Worm (Caenorhabditis elegans) whole organism, L4 larva: ENCODE results near the gene Y43F8C.5.

Source experiments
- D1046.2 ChIP-seq: fragments of 200-800 bp; sonication (Bioruptor generic); IDR thresholded peaks from 2 replicates; pipeline ENCODE4 v1.3.6; 2022; ENCODE audit warnings: missing genetic modification characterization, missing compliant biosample characterization
- F26F4.8 ChIP-seq: fragments of 200-800 bp; sonication (Bioruptor generic); conservative IDR thresholded peaks from 2 replicates; pipeline ENCODE4 v1.3.6; 2022; ENCODE audit warnings: missing genetic modification characterization, missing compliant biosample characterization
- F37D6.2 ChIP-seq: sonication (generic microtip); optimal IDR thresholded peaks from 2 replicates; lab custom pipeline; 2016; ENCODE audit warnings: mild to moderate bottlenecking, missing genetic modification characterization, missing compliant biosample characterization
- Y48G9A.11 ChIP-seq: fragments of 200-800 bp; sonication (Bioruptor generic); IDR thresholded peaks from 2 replicates; pipeline ENCODE4 v1.3.6; 2022; ENCODE audit warnings: missing genetic modification reagents, missing genetic modification characterization, missing compliant biosample characterization
- Y5F2A.4 ChIP-seq: fragments of 200-800 bp; sonication (Bioruptor generic); optimal IDR thresholded peaks from 2 replicates; lab custom pipeline; 2018; ENCODE audit warnings: mild to moderate bottlenecking, missing genetic modification characterization, missing compliant biosample characterization
- ZK546.5 ChIP-seq, 2 experiments: sonication (generic microtip); optimal IDR thresholded peaks; 2 replicates each; lab custom pipeline; 2017; ENCODE audit warnings: missing biosample characterization in 2 of 2, missing genetic modification characterization in 2 of 2
- ceh-20 ChIP-seq: fragments of 200-800 bp; sonication (Bioruptor generic); IDR thresholded peaks from 2 replicates; pipeline ENCODE4 v1.3.6; 2022; ENCODE audit warnings: missing genetic modification reagents, missing genetic modification characterization, missing compliant biosample characterization
- ceh-28 ChIP-seq: fragments of 150-350 bp; optimal IDR thresholded peaks from 2 replicates; lab custom pipeline; 2014; ENCODE audit warnings: missing biosample characterization, missing genetic modification reagents, missing genetic modification characterization
- daf-16 ChIP-seq, 3 experiments: sonication (generic microtip); optimal IDR thresholded peaks; 2 replicates each; lab custom pipeline; 2016 to 2017; ENCODE audit warnings: missing genetic modification characterization in 3 of 3, missing genetic modification reagents in 3 of 3, mild to moderate bottlenecking in 2 of 3, missing compliant biosample characterization in 2 of 3, missing biosample characterization in 1 of 3, moderate library complexity in 1 of 3
- daf-19 ChIP-seq: fragments of 200-800 bp; sonication (Bioruptor generic); conservative IDR thresholded peaks from 2 replicates; pipeline ENCODE4 v1.3.6; 2022; ENCODE audit warnings: missing genetic modification characterization, missing compliant biosample characterization
- dmd-6 ChIP-seq: fragments of 200-800 bp; sonication (Bioruptor generic); IDR thresholded peaks from 2 replicates; pipeline ENCODE4 v1.3.6; 2022; ENCODE audit warnings: missing genetic modification reagents, missing genetic modification characterization, missing compliant biosample characterization
- dmd-8 ChIP-seq: fragments of 200-800 bp; sonication (Bioruptor generic); IDR thresholded peaks from 2 replicates; pipeline ENCODE4 v1.3.6; 2022; ENCODE audit warnings: missing genetic modification characterization, missing compliant biosample characterization
- dve-1 ChIP-seq: sonication (generic microtip); optimal IDR thresholded peaks from 2 replicates; lab custom pipeline; 2017; ENCODE audit warnings: antibody characterized with exemption, mild to moderate bottlenecking, missing genetic modification characterization, missing compliant biosample characterization; ENCODE audit not compliant: insufficient read depth
- egl-43 ChIP-seq: fragments of 200-800 bp; sonication (Bioruptor generic); IDR thresholded peaks from 2 replicates; pipeline ENCODE4 v1.3.6; 2022; ENCODE audit warnings: missing genetic modification reagents, missing genetic modification characterization, missing compliant biosample characterization
- hlh-11 ChIP-seq: fragments of 200-800 bp; sonication (Bioruptor generic); optimal IDR thresholded peaks from 2 replicates; lab custom pipeline; 2018; ENCODE audit warnings: mild to moderate bottlenecking, missing genetic modification characterization, missing compliant biosample characterization
- hmg-1.1 ChIP-seq: fragments of 200-800 bp; sonication (Bioruptor generic); IDR thresholded peaks from 2 replicates; pipeline ENCODE4 v1.3.6; 2022; ENCODE audit warnings: missing genetic modification reagents, missing genetic modification characterization, missing compliant biosample characterization
- lim-7 ChIP-seq: fragments of 200-800 bp; sonication (Bioruptor generic); IDR thresholded peaks from 2 replicates; pipeline ENCODE4 v1.3.6; 2022; ENCODE audit warnings: missing genetic modification characterization, missing compliant biosample characterization
- lin-1 ChIP-seq: fragments of 200-800 bp; sonication (Bioruptor generic); IDR thresholded peaks from 2 replicates; pipeline ENCODE4 v1.3.6; 2022; ENCODE audit warnings: missing genetic modification reagents, missing genetic modification characterization, missing compliant biosample characterization
- lin-15B ChIP-seq: fragments of 150-350 bp; sonication (generic microtip); optimal IDR thresholded peaks from 3 replicates; lab custom pipeline; 2014; ENCODE audit warnings: missing biosample characterization, missing genetic modification characterization
- lin-29 ChIP-seq: fragments of 200-800 bp; sonication (Bioruptor generic); IDR thresholded peaks from 2 replicates; pipeline ENCODE4 v1.3.6; 2022; ENCODE audit warnings: missing genetic modification reagents, missing genetic modification characterization, missing compliant biosample characterization
- lir-3 ChIP-seq: sonication (generic microtip); optimal IDR thresholded peaks from 2 replicates; lab custom pipeline; 2016; ENCODE audit warnings: mild to moderate bottlenecking, missing genetic modification characterization, missing compliant biosample characterization
- lsy-2 ChIP-seq, 2 experiments: fragments of 150-350 bp in 1 of 2; sonication (generic microtip) in 1 of 2; optimal IDR thresholded peaks; 2 replicates each; lab custom pipeline; 2014 to 2017; ENCODE audit warnings: missing biosample characterization in 2 of 2, missing genetic modification characterization in 2 of 2
- madf-5 ChIP-seq, 2 experiments: fragments of 200-800 bp; sonication (Bioruptor generic); IDR thresholded peaks; 2 replicates each; pipeline ENCODE4 v1.3.6; 2022; ENCODE audit warnings: missing compliant biosample characterization in 2 of 2, missing genetic modification characterization in 2 of 2
- madf-9 ChIP-seq: fragments of 200-800 bp; sonication (Bioruptor generic); conservative IDR thresholded peaks from 2 replicates; pipeline ENCODE4 v1.3.6; 2022; ENCODE audit warnings: missing genetic modification reagents, missing genetic modification characterization, missing compliant biosample characterization
- mdl-1 ChIP-seq, 2 experiments: fragments of 150-350 bp in 1 of 2; sonication (generic microtip) in 1 of 2; optimal IDR thresholded peaks; 2 replicates each; lab custom pipeline; 2014 to 2017; ENCODE audit warnings: missing biosample characterization in 2 of 2, missing genetic modification characterization in 2 of 2
- mes-2 ChIP-seq: sonication (generic microtip); optimal IDR thresholded peaks from 2 replicates; lab custom pipeline; 2016; ENCODE audit warnings: missing genotype, mild to moderate bottlenecking, missing genetic modification characterization, missing compliant biosample characterization; ENCODE audit not compliant: poor library complexity, severe bottlenecking
- nhr-102 ChIP-seq: sonication (generic microtip); optimal IDR thresholded peaks from 2 replicates; lab custom pipeline; 2016; ENCODE audit warnings: mild to moderate bottlenecking, missing genetic modification characterization, moderate library complexity, missing compliant biosample characterization
- nhr-11 ChIP-seq: fragments of 150-350 bp; optimal IDR thresholded peaks from 2 replicates; lab custom pipeline; 2014; ENCODE audit warnings: missing biosample characterization, missing genetic modification characterization
- nhr-111 ChIP-seq: fragments of 200-800 bp; sonication (Bioruptor generic); optimal IDR thresholded peaks from 2 replicates; lab custom pipeline; 2018; ENCODE audit warnings: mild to moderate bottlenecking, missing genetic modification characterization, missing compliant biosample characterization
- nhr-237 ChIP-seq: sonication (generic microtip); optimal IDR thresholded peaks from 2 replicates; lab custom pipeline; 2017; ENCODE audit warnings: missing biosample characterization, missing genetic modification characterization
- nhr-25 ChIP-seq: sonication (generic microtip); optimal IDR thresholded peaks from 2 replicates; lab custom pipeline; 2017; ENCODE audit warnings: missing genetic modification characterization, mild to moderate bottlenecking, missing compliant biosample characterization, antibody characterized with exemption, moderate library complexity, borderline replicate concordance; ENCODE audit not compliant: insufficient read depth
- nhr-28 ChIP-seq: fragments of 150-350 bp; optimal IDR thresholded peaks from 2 replicates; lab custom pipeline; 2014; ENCODE audit warnings: missing biosample characterization, missing genetic modification characterization
- nhr-41 ChIP-seq: fragments of 200-800 bp; sonication (Bioruptor generic); IDR thresholded peaks from 2 replicates; pipeline ENCODE4 v1.3.6; 2022; ENCODE audit warnings: missing genetic modification reagents, missing genetic modification characterization, missing compliant biosample characterization
- nhr-77 ChIP-seq: fragments of 150-350 bp; optimal IDR thresholded peaks from 2 replicates; lab custom pipeline; 2014; ENCODE audit warnings: missing biosample characterization, missing genetic modification characterization
- php-3 ChIP-seq: fragments of 200-800 bp; sonication (Bioruptor generic); IDR thresholded peaks from 2 replicates; pipeline ENCODE4 v1.3.6; 2022; ENCODE audit warnings: missing genetic modification reagents, missing genetic modification characterization, missing compliant biosample characterization
- saeg-2 ChIP-seq: fragments of 200-800 bp; sonication (Bioruptor generic); IDR thresholded peaks from 2 replicates; pipeline ENCODE4 v1.3.6; 2022; ENCODE audit warnings: missing genetic modification reagents, missing genetic modification characterization, missing compliant biosample characterization
- set-16 ChIP-seq: fragments of 200-800 bp; sonication (Bioruptor generic); IDR thresholded peaks from 2 replicates; pipeline ENCODE4 v1.3.6; 2022; ENCODE audit warnings: missing genetic modification reagents, missing genetic modification characterization, missing compliant biosample characterization
- snpc-4 ChIP-seq: fragments of 150-350 bp; optimal IDR thresholded peaks from 2 replicates; lab custom pipeline; 2014; ENCODE audit warnings: missing biosample characterization, missing genetic modification characterization
- spr-3 ChIP-seq: fragments of 200-800 bp; sonication (Bioruptor generic); optimal IDR thresholded peaks from 2 replicates; lab custom pipeline; 2018; ENCODE audit warnings: mild to moderate bottlenecking, missing genetic modification characterization, missing compliant biosample characterization
- tra-1 ChIP-seq: fragments of 200-800 bp; sonication (Bioruptor generic); IDR thresholded peaks from 2 replicates; pipeline ENCODE4 v1.3.6; 2022; ENCODE audit warnings: missing genetic modification reagents, missing genetic modification characterization, missing compliant biosample characterization
- unc-130 ChIP-seq: sonication (generic microtip); optimal IDR thresholded peaks from 2 replicates; lab custom pipeline; 2016; ENCODE audit warnings: missing genetic modification reagents, missing genetic modification characterization, missing compliant biosample characterization
- unc-62 ChIP-seq, 3 experiments: fragments of 150-350 bp in 1 of 3; sonication (generic microtip); optimal IDR thresholded peaks in 2 of 3; peaks in 1 of 3; 1 replicate in 1 of 3; 2 replicates in 2 of 3; lab custom pipeline; 2014 to 2017; ENCODE audit warnings: missing biosample characterization in 3 of 3, missing genetic modification characterization in 3 of 3, missing genetic modification reagents in 3 of 3, missing genotype in 1 of 3
- zag-1 ChIP-seq: fragments of 150-350 bp; optimal IDR thresholded peaks from 2 replicates; lab custom pipeline; 2014; ENCODE audit warnings: missing biosample characterization, missing genetic modification characterization
- zfp-3 ChIP-seq: fragments of 200-800 bp; sonication (Bioruptor generic); conservative IDR thresholded peaks from 2 replicates; pipeline ENCODE4 v1.3.6; 2022; ENCODE audit warnings: missing genetic modification reagents, missing genetic modification characterization, missing compliant biosample characterization
- zip-2 ChIP-seq: fragments of 150-350 bp; optimal IDR thresholded peaks from 2 replicates; lab custom pipeline; 2014; ENCODE audit warnings: missing biosample characterization, missing genetic modification characterization
- ztf-7 ChIP-seq: fragments of 150-350 bp; optimal IDR thresholded peaks from 2 replicates; lab custom pipeline; 2014; ENCODE audit warnings: missing biosample characterization, missing genetic modification characterization

Gene Y43F8C.5

ce11 chrV:19643903-19644302 lies 11.5 kb upstream of the Y43F8C.5 start, which contains the start of the genes Y43F8C.7 and mrps-28 (continued):
- peak; percentile 5 for TF ChIP-seq nhr-11 (tag; lab: Kevin White, UChicago)
- TF ChIP-seq mdl-1 (tag; optimal IDR thresholded peaks at IDR 0.05; lab: Kevin White, UChicago), result no peak
- TF ChIP-seq daf-19 (GFP tag; lab: Robert Waterston, UW), result no peak
- peak; percentile 58 for TF ChIP-seq mes-2 (tag; lab: Kevin White, UChicago)
- TF ChIP-seq nhr-237 (tag; lab: Kevin White, UChicago), result no peak
- no peak for TF ChIP-seq ZK546.5 (tag; optimal IDR thresholded peaks at IDR 0.05; lab: Kevin White, UChicago)
- TF ChIP-seq ceh-28 (tag; lab: Kevin White, UChicago), result peak; percentile 42
- no peak for TF ChIP-seq daf-16 (GFP tag; optimal IDR thresholded peaks at IDR 0.05; lab: Kevin White, UChicago)
- TF ChIP-seq daf-16 (tag; optimal IDR thresholded peaks at IDR 0.05; lab: Kevin White, UChicago), result peak; percentile 25
- TF ChIP-seq spr-3 (GFP tag; lab: Kevin White, UChicago), result no peak
- TF ChIP-seq lim-7 (GFP tag; lab: Robert Waterston, UW), result no peak
- TF ChIP-seq F26F4.8 (GFP tag; lab: Robert Waterston, UW), result no peak
- peak; percentile 31 for TF ChIP-seq dve-1 (tag; lab: Kevin White, UChicago)
- TF ChIP-seq dmd-6 (GFP tag; lab: Robert Waterston, UW), result 0 out of 2 replicates have a peak, but pooled peaks have one; percentile 15
- TF ChIP-seq php-3, result no peak
- TF ChIP-seq lin-29 (GFP tag; lab: Robert Waterston, UW), result no peak

- TF ChIP-seq F26F4.8 (GFP tag; lab: Robert Waterston, UW) (peak; percentile 99), Y5F2A.4 (GFP tag; lab: Kevin White, UChicago) (peak; percentile 93), hlh-11 (peak; percentile 79), tra-1 (GFP tag; lab: Robert Waterston, UW) (peak; percentile 88), lir-3 (tag; lab: Kevin White, UChicago) (peak; percentile 79), set-16 (GFP tag; lab: Robert Waterston, UW) (peak; percentile 81), nhr-77 (tag; lab: Kevin White, UChicago) (peak; percentile 6), D1046.2 (GFP tag; lab: Robert Waterston, UW) (peak; percentile 94), lin-1 (peak; percentile 87), egl-43 (GFP tag; lab: Robert Waterston, UW) (peak; percentile 99), nhr-111 (GFP tag; lab: Kevin White, UChicago) (peak; percentile 93), php-3 (peak; percentile 82), zip-2 (peak; percentile 81), ztf-7 (tag; lab: Kevin White, UChicago) (peak; percentile 54), snpc-4 (tag; lab: Kevin White, UChicago) (no peak), unc-130 (GFP tag; lab: Kevin White, UChicago) (peak; percentile 74), nhr-102 (tag; lab: Kevin White, UChicago) (peak; percentile 90), dmd-8 (peak; percentile 98), mdl-1 (tag; optimal IDR thresholded peaks at IDR 0.05; lab: Kevin White, UChicago) (peak in 1 of 2 experiments; percentile 56), nhr-41 (peak; percentile 95), nhr-25 (tag; lab: Kevin White, UChicago) (peak; percentile 21), unc-62 (GFP tag; optimal IDR thresholded peaks at IDR 0.05 in 1 of 2; lab: Kevin White, UChicago) (peak in 1 of 2 experiments; percentile 84), unc-62 (tag; optimal IDR thresholded peaks at IDR 0.05; lab: Kevin White, UChicago) (no peak), madf-9 (GFP tag; lab: Robert Waterston, UW) (peak; percentile 96), ceh-28 (tag; lab: Kevin White, UChicago) (no peak), saeg-2 (GFP tag; lab: Robert Waterston, UW) (peak; percentile 88), lsy-2 (tag; optimal IDR thresholded peaks at IDR 0.05; lab: Kevin White, UChicago) (peak; percentile 11 to 90), spr-3 (GFP tag; lab: Kevin White, UChicago) (peak; percentile 91), zag-1 (tag; lab: Kevin White, UChicago) (no peak), lin-29 (GFP tag; lab: Robert Waterston, UW) (peak; percentile 75), dve-1 (tag; lab: Kevin White, UChicago) (peak; percentile 91), nhr-28 (peak; percentile 33), F37D6.2 (tag; lab: Kevin White, UChicago) (peak; percentile 83), madf-5 (GFP tag; IDR thresholded peaks at IDR 0.05; lab: Robert Waterston, UW) (peak; percentile 94 to 97), hmg-1.1 (GFP tag; lab: Robert Waterston, UW) (peak; percentile 96), Y48G9A.11 (GFP tag; lab: Robert Waterston, UW) (peak; percentile 92), zfp-3 (GFP tag; lab: Robert Waterston, UW) (peak; percentile 86), ceh-20 (GFP tag; lab: Robert Waterston, UW) (peak; percentile 89), lin-15B (tag; lab: Kevin White, UChicago) (no peak)
These were observed 10.6 kb upstream of the Y43F8C.5 start for ce11 chrV:19643015-19643414.
